Fruit fly (Drosophila melanogaster) whole organism: ENCODE data around the gene CG33648.

Source experiments
- CG8478 ChIP-seq: fragments of >200 bp; optimal IDR thresholded peaks from 2 replicates; lab custom pipeline; 2018; ENCODE audit warnings: inconsistent platforms
- Dll ChIP-seq: fragments of >200 bp; optimal IDR thresholded peaks from 2 replicates; lab custom pipeline; 2017
- EcR ChIP-seq, 2 experiments: fragments of >200 bp; optimal IDR thresholded peaks; 2 replicates each; lab custom pipeline; 2017; ENCODE audit warnings: missing biosample characterization in 2 of 2, missing genetic modification characterization in 2 of 2, missing genetic modification reagents in 2 of 2
- pan ChIP-seq: fragments of >200 bp; optimal IDR thresholded peaks from 2 replicates; lab custom pipeline; 2017
- psq ChIP-seq: fragments of >200 bp; optimal IDR thresholded peaks from 2 replicates; lab custom pipeline; 2017
- usp ChIP-seq: fragments of >200 bp; optimal IDR thresholded peaks from 2 replicates; lab custom pipeline; 2017; ENCODE audit warnings: missing biosample characterization, missing genetic modification characterization, mixed read lengths

dm6 chr2L:14550653-14551352, 26.7 kb downstream of the CG33648 start:
- TF ChIP-seq psq (lab: Kevin White, UChicago) (no peak), CG8478 (no peak), usp (GFP tag; lab: Kevin White, UChicago) (no peak), pan (lab: Kevin White, UChicago) (no peak), EcR (GFP tag; optimal IDR thresholded peaks at IDR 0.05; lab: Kevin White, UChicago) (no peak), Dll (lab: Kevin White, UChicago) (no peak)
